Worm (Caenorhabditis elegans) whole organism, L1 larva: Measurements from ENCODE around the gene C15H11.10.

Experiments
- C04F5.9 ChIP-seq: sonication (generic microtip); optimal IDR thresholded peaks from 2 replicates; lab custom pipeline; 2016; ENCODE audit warnings: missing genetic modification characterization, missing compliant biosample characterization
- C16A3.4 ChIP-seq: fragments of 150-350 bp; optimal IDR thresholded peaks from 2 replicates; lab custom pipeline; 2014; ENCODE audit warnings: missing biosample characterization, missing genetic modification characterization
- C34B4.2 ChIP-seq: sonication (generic microtip); optimal IDR thresholded peaks from 2 replicates; lab custom pipeline; 2017; ENCODE audit warnings: mild to moderate bottlenecking, missing genetic modification characterization, missing compliant biosample characterization
- alr-1 ChIP-seq: fragments of 200-800 bp; sonication (Bioruptor generic); optimal IDR thresholded peaks from 2 replicates; lab custom pipeline; 2018; ENCODE audit warnings: borderline replicate concordance, mild to moderate bottlenecking, missing genetic modification characterization, missing compliant biosample characterization
- aly-2 ChIP-seq: fragments of 150-350 bp; optimal IDR thresholded peaks from 2 replicates; lab custom pipeline; 2014; ENCODE audit warnings: missing biosample characterization, missing genetic modification characterization
- blmp-1 ChIP-seq: fragments of 150-350 bp; optimal IDR thresholded peaks from 2 replicates; lab custom pipeline; 2014; ENCODE audit warnings: missing biosample characterization, missing genetic modification characterization
- ceh-63 ChIP-seq: fragments of 200-800 bp; sonication (Bioruptor generic); optimal IDR thresholded peaks from 2 replicates; lab custom pipeline; 2018; ENCODE audit warnings: mild to moderate bottlenecking, missing genetic modification characterization, missing compliant biosample characterization
- ceh-8 ChIP-seq: fragments of 200-800 bp; sonication (Bioruptor generic); optimal IDR thresholded peaks from 2 replicates; lab custom pipeline; 2018; ENCODE audit warnings: mild to moderate bottlenecking, missing genetic modification characterization, moderate library complexity, missing compliant biosample characterization
- ceh-82 ChIP-seq, 3 experiments: fragments of 150-350 bp in 1 of 3; sonication (generic microtip) in 2 of 3; optimal IDR thresholded peaks; 2 replicates each; lab custom pipeline; 2014 to 2017; ENCODE audit warnings: missing biosample characterization in 3 of 3, missing genetic modification characterization in 3 of 3
- ceh-90 ChIP-seq: sonication (generic microtip); optimal IDR thresholded peaks from 2 replicates; lab custom pipeline; 2016; ENCODE audit warnings: missing genetic modification characterization, missing compliant biosample characterization
- ces-1 ChIP-seq: fragments of 150-350 bp; optimal IDR thresholded peaks from 2 replicates; lab custom pipeline; 2014; ENCODE audit warnings: missing biosample characterization, missing genetic modification reagents, missing genetic modification characterization
- dpl-1 ChIP-seq, 3 experiments: fragments of 150-350 bp in 2 of 3; sonication (generic microtip) in 1 of 3; optimal IDR thresholded peaks; 2 replicates each; lab custom pipeline; 2014 to 2017; ENCODE audit warnings: missing biosample characterization in 3 of 3, missing genetic modification characterization in 3 of 3, missing genetic modification reagents in 3 of 3
- dsc-1 ChIP-seq: sonication (generic microtip); optimal IDR thresholded peaks from 2 replicates; lab custom pipeline; 2016; ENCODE audit warnings: mild to moderate bottlenecking, missing genetic modification characterization, missing compliant biosample characterization
- efl-3 ChIP-seq: fragments of 200-800 bp; sonication (Bioruptor generic); optimal IDR thresholded peaks from 2 replicates; lab custom pipeline; 2018; ENCODE audit warnings: mild to moderate bottlenecking, missing genetic modification characterization, missing compliant biosample characterization
- elt-2 ChIP-seq: sonication (generic microtip); optimal IDR thresholded peaks from 2 replicates; lab custom pipeline; 2016; ENCODE audit warnings: missing genetic modification characterization, mild to moderate bottlenecking, inconsistent platforms, missing compliant biosample characterization, missing genetic modification reagents
- elt-3 ChIP-seq, 6 experiments: fragments of 150-350 bp in 1 of 6; sonication (generic microtip); optimal IDR thresholded peaks; 2 replicates each; lab custom pipeline; 2017 to 2018; ENCODE audit warnings: missing biosample characterization in 6 of 6, missing genetic modification characterization in 6 of 6, inconsistent platforms in 1 of 6
- ets-5 ChIP-seq: fragments of 200-800 bp; sonication (Bioruptor generic); IDR thresholded peaks from 2 replicates; pipeline ENCODE4 v1.3.6; 2022; ENCODE audit warnings: missing genetic modification characterization, missing compliant biosample characterization
- fkh-8 ChIP-seq: sonication (generic microtip); optimal IDR thresholded peaks from 2 replicates; lab custom pipeline; 2016; ENCODE audit warnings: mild to moderate bottlenecking, missing genetic modification characterization, missing compliant biosample characterization
- fos-1 ChIP-seq: fragments of 150-350 bp; optimal IDR thresholded peaks from 2 replicates; lab custom pipeline; 2014; ENCODE audit warnings: missing biosample characterization, missing genetic modification characterization
- grh-1 ChIP-seq: fragments of 200-800 bp; sonication (Bioruptor generic); IDR thresholded peaks from 2 replicates; pipeline ENCODE4 v1.3.6; 2022; ENCODE audit warnings: missing genetic modification reagents, missing genetic modification characterization, missing compliant biosample characterization
- hlh-17 ChIP-seq: fragments of 200-800 bp; sonication (Bioruptor generic); optimal IDR thresholded peaks from 2 replicates; lab custom pipeline; 2018; ENCODE audit warnings: missing genetic modification characterization, mild to moderate bottlenecking, missing compliant biosample characterization, moderate library complexity, borderline replicate concordance
- hpl-2 ChIP-seq: fragments of 150-350 bp; optimal IDR thresholded peaks from 2 replicates; lab custom pipeline; 2014; ENCODE audit warnings: missing biosample characterization, missing genetic modification reagents, missing genetic modification characterization
- irx-1 ChIP-seq: sonication (generic microtip); optimal IDR thresholded peaks from 2 replicates; lab custom pipeline; 2016; ENCODE audit warnings: missing genetic modification characterization, missing compliant biosample characterization
- jun-1 ChIP-seq: fragments of 150-350 bp; optimal IDR thresholded peaks from 2 replicates; lab custom pipeline; 2014; ENCODE audit warnings: missing biosample characterization, missing genetic modification reagents, missing genetic modification characterization
- lin-14 ChIP-seq: fragments of 200-800 bp; sonication (Bioruptor generic); optimal IDR thresholded peaks from 2 replicates; lab custom pipeline; 2018; ENCODE audit warnings: mild to moderate bottlenecking, missing genetic modification characterization, moderate library complexity, missing compliant biosample characterization
- lin-15B ChIP-seq: fragments of 150-350 bp; sonication (generic microtip); optimal IDR thresholded peaks from 3 replicates; lab custom pipeline; 2014; ENCODE audit warnings: missing biosample characterization, missing genetic modification characterization
- lin-35 ChIP-seq, 2 experiments: fragments of 150-350 bp; optimal IDR thresholded peaks; 2 replicates each; lab custom pipeline; 2014; ENCODE audit warnings: missing biosample characterization in 2 of 2, missing genetic modification characterization in 2 of 2, missing genetic modification reagents in 2 of 2
- lsy-2 ChIP-seq, 2 experiments: fragments of 150-350 bp; optimal IDR thresholded peaks; 2 replicates each; lab custom pipeline; 2014; ENCODE audit warnings: missing biosample characterization in 2 of 2, missing genetic modification characterization in 2 of 2
- mef-2 ChIP-seq: fragments of 150-350 bp; optimal IDR thresholded peaks from 2 replicates; lab custom pipeline; 2014; ENCODE audit warnings: missing biosample characterization, missing genetic modification characterization
- mep-1 ChIP-seq: fragments of 150-350 bp; optimal IDR thresholded peaks from 2 replicates; lab custom pipeline; 2014; ENCODE audit warnings: missing biosample characterization, missing genetic modification characterization
- nhr-11 ChIP-seq: fragments of 150-350 bp; optimal IDR thresholded peaks from 2 replicates; lab custom pipeline; 2014; ENCODE audit warnings: missing biosample characterization, missing genetic modification characterization
- nhr-19 ChIP-seq: fragments of 200-800 bp; sonication (Bioruptor generic); conservative IDR thresholded peaks from 2 replicates; pipeline ENCODE4 v1.3.6; 2022; ENCODE audit warnings: missing genetic modification characterization, missing compliant biosample characterization
- nhr-71 ChIP-seq: sonication (generic microtip); optimal IDR thresholded peaks from 2 replicates; lab custom pipeline; 2016; ENCODE audit warnings: mild to moderate bottlenecking, missing genetic modification characterization, moderate library complexity, missing compliant biosample characterization
- nhr-85 ChIP-seq: sonication (generic microtip); peaks from one replicate; lab custom pipeline; 2016; ENCODE audit warnings: missing genetic modification characterization, inconsistent platforms, missing compliant biosample characterization
- pag-3 ChIP-seq: sonication (generic microtip); optimal IDR thresholded peaks from 2 replicates; lab custom pipeline; 2017; ENCODE audit warnings: missing genetic modification characterization, mild to moderate bottlenecking, missing compliant biosample characterization, antibody characterized with exemption, borderline replicate concordance; ENCODE audit not compliant: insufficient read depth
- pax-3 ChIP-seq: fragments of 200-800 bp; sonication (Bioruptor generic); optimal IDR thresholded peaks from 2 replicates; lab custom pipeline; 2018; ENCODE audit warnings: mild to moderate bottlenecking, missing genetic modification characterization, moderate library complexity, missing compliant biosample characterization
- skn-1 ChIP-seq: fragments of 150-350 bp; optimal IDR thresholded peaks from 2 replicates; lab custom pipeline; 2014; ENCODE audit warnings: missing biosample characterization, missing genetic modification characterization
- snpc-4 ChIP-seq: fragments of 150-350 bp; optimal IDR thresholded peaks from 2 replicates; lab custom pipeline; 2014; ENCODE audit warnings: missing biosample characterization, missing genetic modification characterization
- snu-23 ChIP-seq: sonication (generic microtip); optimal IDR thresholded peaks from 2 replicates; lab custom pipeline; 2016; ENCODE audit warnings: missing genetic modification characterization, missing compliant biosample characterization
- sox-4 ChIP-seq: sonication (generic microtip); optimal IDR thresholded peaks from 2 replicates; lab custom pipeline; 2016; ENCODE audit warnings: missing genetic modification characterization, missing compliant biosample characterization
- sptf-1 ChIP-seq: fragments of 150-350 bp; optimal IDR thresholded peaks from 2 replicates; lab custom pipeline; 2014; ENCODE audit warnings: missing biosample characterization, missing genetic modification characterization
- sup-37 ChIP-seq: fragments of 200-800 bp; sonication (Bioruptor generic); optimal IDR thresholded peaks from 2 replicates; lab custom pipeline; 2018; ENCODE audit warnings: mild to moderate bottlenecking, missing genetic modification characterization, missing compliant biosample characterization
- tbx-2 ChIP-seq: sonication (generic microtip); optimal IDR thresholded peaks from 2 replicates; lab custom pipeline; 2016; ENCODE audit warnings: missing genetic modification characterization, missing compliant biosample characterization
- tlp-1 ChIP-seq: fragments of 150-350 bp; optimal IDR thresholded peaks from 2 replicates; lab custom pipeline; 2014; ENCODE audit warnings: missing biosample characterization, missing genetic modification characterization
- unc-130 ChIP-seq: fragments of 150-350 bp; optimal IDR thresholded peaks from 2 replicates; lab custom pipeline; 2017; ENCODE audit warnings: missing biosample characterization, missing genetic modification characterization, inconsistent platforms
- unc-86 ChIP-seq: sonication (generic microtip); optimal IDR thresholded peaks from 2 replicates; lab custom pipeline; 2016; ENCODE audit warnings: missing genetic modification characterization, missing compliant biosample characterization
- vab-15 ChIP-seq: sonication (generic microtip); optimal IDR thresholded peaks from 2 replicates; lab custom pipeline; 2017; ENCODE audit warnings: missing genotype, mild to moderate bottlenecking, missing genetic modification characterization, missing compliant biosample characterization
- zag-1 ChIP-seq: fragments of 150-350 bp; optimal IDR thresholded peaks from 2 replicates; lab custom pipeline; 2014; ENCODE audit warnings: missing biosample characterization, missing genetic modification characterization
- zip-4 ChIP-seq: fragments of 200-800 bp; sonication (Bioruptor generic); optimal IDR thresholded peaks from 2 replicates; lab custom pipeline; 2018; ENCODE audit warnings: mild to moderate bottlenecking, missing genetic modification characterization, moderate library complexity, missing compliant biosample characterization
- ztf-4 ChIP-seq: fragments of 150-350 bp; optimal IDR thresholded peaks from 2 replicates; lab custom pipeline; 2014; ENCODE audit warnings: missing biosample characterization, missing genetic modification characterization

Gene C15H11.10

ce11 chrV:14423268-14423667 lies 31.3 kb downstream of the C15H11.10 start, which contains the start of gene rpoa-12 (continued):
- TF ChIP-seq lin-14 (GFP tag; lab: Kevin White, UChicago) (peak; percentile 53), fkh-8 (tag; lab: Kevin White, UChicago) (peak; percentile 63), alr-1 (tag; lab: Kevin White, UChicago) (no peak), skn-1 (tag; lab: Kevin White, UChicago) (peak; percentile 94), dpl-1 (GFP tag; optimal IDR thresholded peaks at IDR 0.05; lab: Kevin White, UChicago) (peak; percentile 37 to 51 (median 38)), efl-3 (no peak), nhr-85 (tag; lab: Kevin White, UChicago) (no peak), elt-2 (tag; lab: Kevin White, UChicago) (no peak)

- no peak for TF ChIP-seq ces-1 (GFP tag; lab: Kevin White, UChicago)
- TF ChIP-seq snu-23: no peak
- no peak for TF ChIP-seq fos-1
- peak; percentile 36 for TF ChIP-seq dsc-1 (tag; lab: Kevin White, UChicago)
- TF ChIP-seq hpl-2 (GFP tag; lab: Kevin White, UChicago): no peak
- no peak for TF ChIP-seq elt-3 (tag; optimal IDR thresholded peaks at IDR 0.05; lab: Kevin White, UChicago)
- TF ChIP-seq sox-4 (tag; lab: Kevin White, UChicago): peak; percentile 15
- TF ChIP-seq ztf-4 (tag; lab: Kevin White, UChicago): no peak
- peak; percentile 74 for TF ChIP-seq skn-1 (tag; lab: Kevin White, UChicago)
- TF ChIP-seq ceh-8 (GFP tag; lab: Kevin White, UChicago): no peak
- TF ChIP-seq tlp-1 (tag; lab: Kevin White, UChicago): no peak
- TF ChIP-seq vab-15: no peak
- peak; percentile 42 for TF ChIP-seq nhr-19 (GFP tag; lab: Robert Waterston, UW)
- peak; percentile 75 for TF ChIP-seq unc-130
- TF ChIP-seq pag-3 (tag; lab: Kevin White, UChicago): no peak
- no peak for TF ChIP-seq mep-1 (tag; lab: Kevin White, UChicago)
- TF ChIP-seq zag-1 (tag; lab: Kevin White, UChicago): no peak
- TF ChIP-seq nhr-11 (tag; lab: Kevin White, UChicago): peak; percentile 2
- TF ChIP-seq C16A3.4: peak; percentile 23
- peak; percentile 19 for TF ChIP-seq unc-86 (tag; lab: Kevin White, UChicago)
- TF ChIP-seq mef-2 (tag; lab: Kevin White, UChicago): no peak
- no peak for TF ChIP-seq C04F5.9
- TF ChIP-seq blmp-1 (tag; lab: Kevin White, UChicago): peak; percentile 21
- no peak for TF ChIP-seq ceh-90 (tag; lab: Kevin White, UChicago)
- TF ChIP-seq irx-1 (tag; lab: Kevin White, UChicago): peak; percentile 29
- TF ChIP-seq grh-1 (GFP tag; lab: Robert Waterston, UW): no peak
- TF ChIP-seq lin-14 (GFP tag; lab: Kevin White, UChicago): no peak
- TF ChIP-seq ceh-82 (tag; optimal IDR thresholded peaks at IDR 0.05; lab: Kevin White, UChicago): peak in 2 of 3 experiments; percentile 20 to 34
- no peak for TF ChIP-seq hlh-17 (GFP tag; lab: Kevin White, UChicago)
- TF ChIP-seq elt-2 (tag; lab: Kevin White, UChicago): no peak
- no peak for TF ChIP-seq aly-2 (tag; lab: Kevin White, UChicago)
- TF ChIP-seq tbx-2 (tag; lab: Kevin White, UChicago): peak; percentile 42
- TF ChIP-seq snpc-4 (tag; lab: Kevin White, UChicago): peak; percentile 57
- TF ChIP-seq ets-5 (GFP tag; lab: Robert Waterston, UW): no peak
- TF ChIP-seq jun-1 (tag; lab: Kevin White, UChicago): no peak
- no peak for TF ChIP-seq nhr-71 (tag; lab: Kevin White, UChicago)
- no peak for TF ChIP-seq C34B4.2 (tag; lab: Kevin White, UChicago)
- TF ChIP-seq nhr-85 (tag; lab: Kevin White, UChicago): no peak
- TF ChIP-seq zip-4 (GFP tag; lab: Kevin White, UChicago): no peak
- TF ChIP-seq lin-15B (tag; lab: Kevin White, UChicago): no peak
- TF ChIP-seq lsy-2 (tag; optimal IDR thresholded peaks at IDR 0.05; lab: Kevin White, UChicago): peak in 1 of 2 experiments; percentile 40
- no peak for TF ChIP-seq sptf-1
- peak; percentile 25 for TF ChIP-seq pax-3 (tag; lab: Kevin White, UChicago)
- TF ChIP-seq ceh-63: no peak
- TF ChIP-seq lin-35 (GFP tag; optimal IDR thresholded peaks at IDR 0.05; lab: Kevin White, UChicago): peak in 1 of 2 experiments; percentile 54
- no peak for TF ChIP-seq sup-37
Observed at ce11 chrV:14424958-14425492, 33.1 kb downstream of the C15H11.10 start, which contains the start of gene rrsr-1. TSS of gene rrsr-1 (minus strand) at chrV:14425008.
